Worm (Caenorhabditis elegans) whole organism, midembryonic: ENCODE data around the gene T23G4.127.

Experiments used
- T22C8.4 ChIP-seq: fragments of 200-800 bp; sonication (Bioruptor generic); IDR thresholded peaks from 2 replicates; pipeline ENCODE4 v1.3.6; 2022; ENCODE audit warnings: missing genetic modification characterization, missing compliant biosample characterization
- cog-1 ChIP-seq: sonication (generic microtip); optimal IDR thresholded peaks from 2 replicates; lab custom pipeline; 2016; ENCODE audit warnings: missing genetic modification characterization, missing compliant biosample characterization
- flt-1 ChIP-seq: fragments of 200-800 bp; sonication (Bioruptor generic); IDR thresholded peaks from 2 replicates; pipeline ENCODE4 v1.3.6; 2022; ENCODE audit warnings: missing genetic modification characterization, missing compliant biosample characterization
- klf-2 ChIP-seq: fragments of 200-800 bp; sonication (Bioruptor generic); conservative IDR thresholded peaks from 2 replicates; pipeline ENCODE4 v1.3.6; 2022; ENCODE audit warnings: missing genetic modification reagents, missing genetic modification characterization, missing compliant biosample characterization
- ref-1 ChIP-seq: fragments of 200-800 bp; sonication (Bioruptor generic); conservative IDR thresholded peaks from 2 replicates; pipeline ENCODE4 v1.3.6; 2022; ENCODE audit warnings: missing genetic modification reagents, missing genetic modification characterization, missing compliant biosample characterization
- tab-1 ChIP-seq: fragments of 200-800 bp; sonication (Bioruptor generic); IDR thresholded peaks from 2 replicates; pipeline ENCODE4 v1.3.6; 2022; ENCODE audit warnings: missing genetic modification characterization, missing compliant biosample characterization

DNA sequence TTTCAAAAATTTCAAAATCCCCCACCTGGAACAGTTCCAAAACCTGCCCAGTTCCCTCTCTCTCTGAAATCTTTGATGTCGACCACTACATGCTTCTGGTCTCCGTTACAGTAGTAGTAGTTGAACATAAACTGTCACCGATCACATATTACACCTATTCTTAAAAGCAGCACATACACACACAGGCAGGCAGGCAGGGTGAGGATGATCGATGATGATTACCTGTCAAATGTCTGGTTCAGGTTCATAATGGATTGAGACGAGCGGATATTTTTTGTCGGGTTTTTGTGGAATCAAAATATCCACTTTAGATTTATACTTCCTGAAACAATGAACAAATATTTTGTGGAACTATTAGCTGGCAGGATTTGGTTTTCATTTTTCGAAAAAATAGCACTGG, 4.5 kb downstream of the T23G4.127 start:
- no peak for TF ChIP-seq tab-1
- TF ChIP-seq flt-1 (GFP tag; lab: Robert Waterston, UW), result no peak
- no peak for TF ChIP-seq klf-2 (GFP tag; lab: Robert Waterston, UW)
- no peak for TF ChIP-seq ref-1 (GFP tag; lab: Robert Waterston, UW)
- no peak for TF ChIP-seq cog-1 (tag; lab: Kevin White, UChicago)
- no peak for TF ChIP-seq T22C8.4 (GFP tag; lab: Robert Waterston, UW)
